Fruit fly (Drosophila melanogaster): ENCODE results near the gene CG31913.

dm6 chr2L:5765139-5765538 is 18.7 kb upstream of the CG31913 start:
- TF ChIP-seq NFAT (GFP tag; IDR thresholded peaks at IDR 0.05) = no peak
- TF ChIP-seq exex (tag; optimal IDR thresholded peaks at IDR 0.05) = no peak
- TF ChIP-seq CG3163 (GFP tag; optimal IDR thresholded peaks at IDR 0.05) = no peak
- TF ChIP-seq Poxn (GFP tag; IDR thresholded peaks at IDR 0.05) = no peak
- TF ChIP-seq trh (GFP tag; optimal IDR thresholded peaks at IDR 0.05) = no peak
- TF ChIP-seq pb (GFP tag; optimal IDR thresholded peaks at IDR 0.05) = no peak
- no peak for TF ChIP-seq CG11723 (GFP tag; optimal IDR thresholded peaks at IDR 0.05)
- no peak for TF ChIP-seq dati (GFP tag; IDR thresholded peaks at IDR 0.05)
- no peak for TF ChIP-seq CG9609 (GFP tag; optimal IDR thresholded peaks at IDR 0.05)
- no peak for TF ChIP-seq Doc2 (GFP tag; IDR thresholded peaks at IDR 0.05)
- no peak for TF ChIP-seq CG15696 (tag; optimal IDR thresholded peaks at IDR 0.05)
- TF ChIP-seq CG4282 (GFP tag; optimal IDR thresholded peaks at IDR 0.05) = no peak
- no peak for TF ChIP-seq B-H2 (GFP tag; optimal IDR thresholded peaks at IDR 0.05)
- TF ChIP-seq CG30431 (GFP tag; optimal IDR thresholded peaks at IDR 0.05) = no peak

All from whole organism, embryonic.